Worm (Caenorhabditis elegans): ENCODE data around the gene rde-11.

rde-11 gene

ce11 chrIV:13142254-13142653, 37.3 kb downstream of the rde-11 start, which contains the start of gene spe-43:
spe-43 (minus strand) TSS chrIV:13142354.
- TF ChIP-seq hmg-1.1 (GFP tag; IDR thresholded peaks at IDR 0.05) (no peak), php-3 (GFP tag; IDR thresholded peaks at IDR 0.05) (no peak), F37D6.2 (tag; optimal IDR thresholded peaks at IDR 0.05) (no peak), ZK337.2 (GFP tag; IDR thresholded peaks at IDR 0.05) (no peak), hlh-11 (tag; optimal IDR thresholded peaks at IDR 0.05) (no peak), R02D3.7 (tag; optimal IDR thresholded peaks at IDR 0.05) (no peak), egl-27 (tag; optimal IDR thresholded peaks at IDR 0.05) (no peak), dve-1 (tag; optimal IDR thresholded peaks at IDR 0.05; ENCODE audit: insufficient read depth) (no peak), lin-29 (GFP tag; IDR thresholded peaks at IDR 0.05) (no peak), ceh-20 (GFP tag; IDR thresholded peaks at IDR 0.05) (no peak), mxl-2 (GFP tag; conservative IDR thresholded peaks at IDR 0.05) (no peak), dmd-8 (GFP tag; IDR thresholded peaks at IDR 0.05) (no peak), Y105C5A.15 (GFP tag; IDR thresholded peaks at IDR 0.05) (no peak), nhr-102 (tag; optimal IDR thresholded peaks at IDR 0.05) (no peak), lin-1 (GFP tag; IDR thresholded peaks at IDR 0.05) (no peak)

- no peak for TF ChIP-seq attf-4 (tag; optimal IDR thresholded peaks at IDR 0.05)
- TF ChIP-seq unc-62 (GFP tag; optimal IDR thresholded peaks at IDR 0.05 in 1 of 2): peak in 1 of 2 experiments; percentile 63
- no peak for TF ChIP-seq unc-62 (tag; optimal IDR thresholded peaks at IDR 0.05)
These were observed 44.3 kb downstream of the rde-11 start, which contains the start of gene nlp-79 for ce11 chrIV:13149276-13149675. nlp-79 (plus strand) TSS chrIV:13149576.

ce11 chrIV:13154391-13155283, 49.6 kb downstream of the rde-11 start, which contains the start of the genes crld-1 and msh-5:
crld-1 (minus strand) TSS chrIV:13154441.
msh-5 (plus strand) TSS chrIV:13155233.
- TF ChIP-seq mes-2 (tag; optimal IDR thresholded peaks at IDR 0.05; ENCODE audit: poor library complexity, severe bottlenecking) (peak; percentile 3), snpc-1.2 (GFP tag; IDR thresholded peaks at IDR 0.05) (0 out of 2 replicates have a peak, but pooled peaks have one; percentile 50), hlh-30 (tag; optimal IDR thresholded peaks at IDR 0.05; ENCODE audit: insufficient read depth) (no peak)
